Fruit fly (Drosophila melanogaster) whole organism, pupa: ENCODE measurements around the gene CG15743.

Experiments
- CG12605 ChIP-seq: fragments of 200-800 bp; sonication (Bioruptor generic); IDR thresholded peaks from 2 replicates; pipeline ENCODE4 v1.3.6; 2022; ENCODE audit warnings: missing biosample characterization, missing genetic modification characterization
- CG14655 ChIP-seq: fragments of 200-800 bp; sonication (Bioruptor generic); optimal IDR thresholded peaks from 3 replicates; lab custom pipeline; 2017; ENCODE audit warnings: mild to moderate bottlenecking, missing biosample characterization, missing genetic modification reagents, missing genetic modification characterization
- CG15710 ChIP-seq: fragments of 200-800 bp; sonication (Bioruptor generic); optimal IDR thresholded peaks from 2 replicates; lab custom pipeline; 2018; ENCODE audit warnings: missing biosample characterization, mild to moderate bottlenecking, missing genetic modification characterization, moderate library complexity
- CG8159 ChIP-seq: fragments of 200-800 bp; sonication (Bioruptor generic); optimal IDR thresholded peaks from 3 replicates; lab custom pipeline; 2018; ENCODE audit warnings: missing biosample characterization, mild to moderate bottlenecking, missing genetic modification characterization, moderate library complexity
- CG9948 ChIP-seq: fragments of 200-800 bp; sonication (Bioruptor generic); optimal IDR thresholded peaks from 2 replicates; lab custom pipeline; 2018; ENCODE audit warnings: missing biosample characterization, mild to moderate bottlenecking, missing genetic modification characterization, moderate library complexity
- EcR ChIP-seq: fragments of 200-800 bp; sonication (Bioruptor generic); optimal IDR thresholded peaks from 3 replicates; lab custom pipeline; 2019; ENCODE audit warnings: missing biosample characterization, missing genetic modification characterization, mild to moderate bottlenecking, moderate library complexity, missing genetic modification reagents
- Pif1A ChIP-seq: fragments of 200-800 bp; sonication (Bioruptor generic); optimal IDR thresholded peaks from 3 replicates; lab custom pipeline; 2016; ENCODE audit warnings: missing biosample characterization, missing genetic modification characterization
- Snoo ChIP-seq: fragments of 200-800 bp; sonication (Bioruptor generic); optimal IDR thresholded peaks from 3 replicates; lab custom pipeline; 2017; ENCODE audit warnings: missing biosample characterization, mild to moderate bottlenecking, missing genetic modification characterization, inconsistent platforms
- fd96Ca ChIP-seq: fragments of 200-800 bp; sonication (Bioruptor generic); IDR thresholded peaks from 3 replicates; pipeline ENCODE4 v1.3.6; 2022; ENCODE audit warnings: missing biosample characterization, missing genetic modification characterization
- gl ChIP-seq: fragments of 200-800 bp; sonication (Bioruptor generic); optimal IDR thresholded peaks from 2 replicates; lab custom pipeline; 2018; ENCODE audit warnings: missing biosample characterization, mild to moderate bottlenecking, missing genetic modification characterization

- no peak for TF ChIP-seq Snoo (tag; lab: Kevin White, UChicago)
- no peak for TF ChIP-seq CG9948 (tag; lab: Kevin White, UChicago)
- no peak for TF ChIP-seq EcR (GFP tag; lab: Kevin White, UChicago)
- no peak for TF ChIP-seq gl (tag; lab: Kevin White, UChicago)
- no peak for TF ChIP-seq CG12605 (GFP tag; lab: Robert Waterston, UW)
- TF ChIP-seq CG15710 (tag; lab: Kevin White, UChicago): no peak
- TF ChIP-seq CG8159 (tag; lab: Kevin White, UChicago): no peak
- no peak for TF ChIP-seq Pif1A (GFP tag; lab: Kevin White, UChicago)
- no peak for TF ChIP-seq CG14655
- no peak for TF ChIP-seq fd96Ca (GFP tag; lab: Robert Waterston, UW)
These were observed 37.0 kb upstream of the CG15743 start for dm6 chrX:13248515-13248914.
